Worm (Caenorhabditis elegans) whole organism, early embryonic: ENCODE results near the gene srh-100.

Source experiments
- ama-1 ChIP-seq: fragments of 150-350 bp; optimal IDR thresholded peaks from 2 replicates; lab custom pipeline; 2014
- ets-7 ChIP-seq: sonication (generic microtip); optimal IDR thresholded peaks from 2 replicates; lab custom pipeline; 2016; ENCODE audit warnings: missing genotype, missing genetic modification characterization, missing compliant biosample characterization
- hnd-1 ChIP-seq: sonication (generic microtip); optimal IDR thresholded peaks from 2 replicates; lab custom pipeline; 2016; ENCODE audit warnings: missing genetic modification characterization, missing compliant biosample characterization
- sea-1 ChIP-seq: fragments of 200-800 bp; sonication (Bioruptor generic); conservative IDR thresholded peaks from 2 replicates; pipeline ENCODE4 v1.3.6; 2022; ENCODE audit warnings: missing genetic modification characterization, missing compliant biosample characterization
- tbx-37 ChIP-seq: fragments of 200-800 bp; sonication (Bioruptor generic); conservative IDR thresholded peaks from 2 replicates; pipeline ENCODE4 v1.3.6; 2022; ENCODE audit warnings: missing genetic modification reagents, missing genetic modification characterization, missing compliant biosample characterization

ce11 chrII:3721016-3721415 lies 6.5 kb upstream of the srh-100 start, which contains the start of gene C46E10.3:
- TF ChIP-seq tbx-37 (GFP tag; lab: Robert Waterston, UW) = no peak
- TF ChIP-seq ama-1 (lab: Kevin White, UChicago) = no peak
- no peak for TF ChIP-seq ets-7 (tag; lab: Kevin White, UChicago)
- TF ChIP-seq sea-1 (GFP tag; lab: Robert Waterston, UW) = no peak
- TF ChIP-seq hnd-1 = no peak
